Worm (Caenorhabditis elegans): ENCODE measurements around the gene sri-29.

sri-29 gene

ce11 chrII:3045422-3045821 lies 1.3 kb downstream of the sri-29 start:
- TF ChIP-seq nhr-2 (tag; optimal IDR thresholded peaks at IDR 0.05) (no peak), lin-32 (GFP tag; optimal IDR thresholded peaks at IDR 0.05) (no peak), hlh-1 (tag; optimal IDR thresholded peaks at IDR 0.05) (no peak)

DNA sequence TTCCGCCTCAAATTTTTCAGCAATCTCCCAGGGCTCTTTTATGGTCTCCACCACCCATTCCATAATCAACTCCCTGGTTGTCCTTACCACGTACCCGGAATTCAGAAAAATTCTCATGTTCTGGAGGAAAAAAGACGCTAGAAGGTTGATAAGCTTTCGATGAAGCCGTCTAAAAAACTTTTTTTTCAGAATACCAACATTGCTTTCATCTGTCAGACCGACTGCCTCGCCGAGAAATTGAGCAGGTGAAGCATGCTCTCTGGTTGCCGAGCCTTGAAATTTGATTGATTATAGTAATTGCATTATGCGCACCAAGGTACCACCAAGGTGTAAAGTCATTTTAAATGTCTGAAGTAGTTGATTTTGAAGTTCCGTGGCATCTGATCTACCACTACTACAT lies 1.8 kb downstream of the sri-29 start, which contains the start of gene sri-30:
Gene sri-30 (plus strand): TSS at position 301 of the 400 bp plus-strand sequence.
- TF ChIP-seq unc-120 (tag; optimal IDR thresholded peaks at IDR 0.05; ENCODE audit: poor library complexity, severe bottlenecking) (no peak), nhr-28 (tag; optimal IDR thresholded peaks at IDR 0.05) (no peak), mls-2 (tag; optimal IDR thresholded peaks at IDR 0.05) (no peak), bed-3 (GFP tag; optimal IDR thresholded peaks at IDR 0.05) (no peak), unc-39 (tag; optimal IDR thresholded peaks at IDR 0.05) (no peak), nhr-76 (tag; optimal IDR thresholded peaks at IDR 0.05) (no peak), ztf-11 (tag; optimal IDR thresholded peaks at IDR 0.05) (no peak), elt-1 (tag; optimal IDR thresholded peaks at IDR 0.05; ENCODE audit: borderline replicate concordance, insufficient read depth) (no peak), nhr-237 (tag; optimal IDR thresholded peaks at IDR 0.05) (no peak), tbx-8 (GFP tag; optimal IDR thresholded peaks at IDR 0.05) (no peak), nhr-12 (tag; optimal IDR thresholded peaks at IDR 0.05) (no peak), flh-1 (GFP tag; optimal IDR thresholded peaks at IDR 0.05) (no peak), ham-2 (GFP tag; optimal IDR thresholded peaks at IDR 0.05) (no peak)

DNA sequence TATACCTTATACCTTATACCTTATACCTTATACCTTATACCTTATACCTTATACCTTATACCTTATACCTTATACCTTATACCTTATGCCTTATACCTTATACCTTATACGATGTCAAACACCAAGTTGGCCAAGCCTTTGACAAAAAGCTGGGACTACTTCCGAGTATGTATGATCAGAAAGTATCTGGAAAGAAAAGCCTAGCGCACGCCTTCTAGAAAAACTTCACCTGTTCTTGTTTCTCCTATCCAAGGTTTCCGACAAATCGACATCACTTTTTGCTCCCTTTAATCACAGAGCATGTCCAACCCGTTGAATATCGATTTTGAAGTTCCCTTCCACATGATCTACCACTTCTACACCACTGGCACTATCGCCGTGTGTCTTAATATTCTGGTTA lies 4.3 kb downstream of the sri-29 start, which contains the start of gene sri-28:
Gene sri-28 (plus strand): TSS at position 301 of the 400 bp plus-strand sequence.
- no peak for TF ChIP-seq mep-1 (tag; optimal IDR thresholded peaks at IDR 0.05)
- TF ChIP-seq flh-1 (GFP tag; optimal IDR thresholded peaks at IDR 0.05): no peak
- TF ChIP-seq drap-1 (GFP tag; optimal IDR thresholded peaks at IDR 0.05): no peak
- TF ChIP-seq lin-32 (GFP tag; optimal IDR thresholded peaks at IDR 0.05): no peak

DNA sequence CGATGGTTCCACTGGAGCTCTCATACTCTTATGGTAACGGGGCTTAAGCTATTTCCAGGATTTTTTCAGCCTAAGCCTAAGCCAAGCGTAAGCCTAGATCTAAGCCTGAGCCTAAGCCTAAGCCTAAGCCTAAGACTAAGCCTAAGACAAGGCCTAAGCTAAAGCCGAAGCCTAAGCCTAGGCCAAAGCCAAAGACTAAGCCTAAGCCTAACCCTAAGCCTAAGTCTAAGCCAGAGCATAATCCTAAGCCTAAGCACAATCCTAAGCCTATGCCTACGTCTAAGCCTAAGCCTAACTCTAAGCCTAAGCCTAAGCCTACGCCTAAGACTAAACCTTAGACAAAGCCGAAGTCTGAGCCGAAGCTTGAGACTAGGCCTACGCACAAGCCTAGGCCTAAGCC lies 4.9 kb downstream of the sri-29 start:
- no peak for TF ChIP-seq lin-32 (GFP tag; optimal IDR thresholded peaks at IDR 0.05)
- peak; percentile 1 for TF ChIP-seq ham-2 (GFP tag; optimal IDR thresholded peaks at IDR 0.05)
- TF ChIP-seq ztf-11 (tag; optimal IDR thresholded peaks at IDR 0.05): no peak
- no peak for TF ChIP-seq bed-3 (GFP tag; optimal IDR thresholded peaks at IDR 0.05)
- TF ChIP-seq sptf-1 (tag; optimal IDR thresholded peaks at IDR 0.05): no peak
- no peak for TF ChIP-seq lsy-2 (tag; optimal IDR thresholded peaks at IDR 0.05)

- TF ChIP-seq mls-2 (tag; optimal IDR thresholded peaks at IDR 0.05) (no peak), sptf-1 (tag; optimal IDR thresholded peaks at IDR 0.05) (no peak), pha-4 (tag; optimal IDR thresholded peaks at IDR 0.05) (no peak), nhr-12 (tag; optimal IDR thresholded peaks at IDR 0.05) (no peak), unc-120 (tag; optimal IDR thresholded peaks at IDR 0.05; ENCODE audit: poor library complexity, severe bottlenecking) (no peak)
These were observed 6.6 kb downstream of the sri-29 start, which contains the start of gene sri-31 for ce11 chrII:3050703-3051102. sri-31 (plus strand) TSS chrII:3051003.

DNA sequence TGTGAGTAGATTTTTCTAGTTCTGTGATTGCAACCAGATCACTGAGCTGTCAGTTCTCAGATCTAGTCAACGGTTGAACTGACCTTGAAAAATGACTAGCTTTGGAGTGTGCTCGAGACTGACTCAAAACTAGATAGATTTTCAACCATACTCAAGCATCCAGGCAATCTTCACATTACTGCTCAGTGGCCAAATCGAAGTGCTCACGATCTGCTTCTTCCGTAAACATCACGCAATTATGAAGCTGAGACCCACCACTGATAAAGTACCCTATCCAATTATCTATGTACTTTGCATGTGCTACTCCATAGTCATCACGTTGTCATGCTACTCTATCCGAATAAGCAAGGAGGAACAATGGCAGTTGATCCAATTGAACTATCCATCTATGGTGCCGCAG lies 7.2 kb downstream of the sri-29 start:
- no peak for TF ChIP-seq sem-2 (GFP tag; optimal IDR thresholded peaks at IDR 0.05)
- TF ChIP-seq nhr-2 (tag; optimal IDR thresholded peaks at IDR 0.05): no peak
- TF ChIP-seq unc-39 (tag; optimal IDR thresholded peaks at IDR 0.05): no peak
- no peak for TF ChIP-seq pha-4 (tag; optimal IDR thresholded peaks at IDR 0.05)

DNA sequence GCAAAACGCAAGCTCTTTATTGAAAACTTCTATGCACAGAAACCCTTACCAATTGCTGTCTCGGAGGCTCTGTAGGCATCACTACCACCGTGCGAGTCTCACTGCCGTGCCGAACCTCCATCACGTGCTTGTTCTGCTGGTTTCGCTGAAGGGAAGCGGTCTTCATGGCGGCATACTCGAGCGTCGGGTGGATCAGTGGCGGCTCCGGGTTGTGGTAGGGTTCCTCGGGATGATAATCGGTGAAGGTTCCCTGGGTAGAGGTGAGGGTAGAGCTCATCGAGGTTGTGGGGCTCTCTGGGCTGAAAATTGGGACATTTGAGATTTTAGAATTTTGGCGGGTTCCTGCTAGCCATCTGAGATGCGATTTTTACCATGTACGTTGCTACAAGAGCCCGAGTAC lies 8.7 kb downstream of the sri-29 start:
- TF ChIP-seq pha-4 (tag; optimal IDR thresholded peaks at IDR 0.05) (no peak), hlh-1 (tag; optimal IDR thresholded peaks at IDR 0.05) (no peak), drap-1 (GFP tag; optimal IDR thresholded peaks at IDR 0.05) (no peak), sem-2 (GFP tag; optimal IDR thresholded peaks at IDR 0.05) (no peak), unc-39 (tag; optimal IDR thresholded peaks at IDR 0.05) (no peak), zip-8 (tag; optimal IDR thresholded peaks at IDR 0.05) (no peak), flh-1 (GFP tag; optimal IDR thresholded peaks at IDR 0.05) (no peak), nhr-237 (tag; optimal IDR thresholded peaks at IDR 0.05) (no peak), mab-5 (tag; optimal IDR thresholded peaks at IDR 0.05) (no peak), ceh-39 (tag; optimal IDR thresholded peaks at IDR 0.05) (no peak), sptf-1 (tag; optimal IDR thresholded peaks at IDR 0.05) (no peak), cnd-1 (tag; optimal IDR thresholded peaks at IDR 0.05) (no peak)

All from whole organism, mixed stage, embryonic.